Fruit fly (Drosophila melanogaster) whole organism, adult: ENCODE data around the gene kon.

Experiments
- CG12768 ChIP-seq: fragments of 200-800 bp; sonication (Bioruptor generic); optimal IDR thresholded peaks from 2 replicates; lab custom pipeline; 2017; ENCODE audit warnings: missing biosample characterization, missing genetic modification characterization, mild to moderate bottlenecking, moderate library complexity, missing genetic modification reagents
- CG14711 ChIP-seq: fragments of 200-800 bp; sonication (Bioruptor generic); optimal IDR thresholded peaks from 2 replicates; lab custom pipeline; 2018; ENCODE audit warnings: missing biosample characterization, mild to moderate bottlenecking, missing genetic modification characterization, moderate library complexity
- CG33017 ChIP-seq: fragments of 200-800 bp; sonication (Bioruptor generic); optimal IDR thresholded peaks from 2 replicates; lab custom pipeline; 2018; ENCODE audit warnings: missing biosample characterization, mild to moderate bottlenecking, missing genetic modification characterization, moderate library complexity
- CG7045 ChIP-seq: fragments of 200-800 bp; sonication (Bioruptor generic); optimal IDR thresholded peaks from 2 replicates; lab custom pipeline; 2017; ENCODE audit warnings: missing biosample characterization, mild to moderate bottlenecking, missing genetic modification characterization
- Mnt ChIP-seq: fragments of 200-800 bp; sonication (Bioruptor generic); optimal IDR thresholded peaks from 2 replicates; lab custom pipeline; 2016; ENCODE audit warnings: missing biosample characterization, mild to moderate bottlenecking, missing genetic modification characterization
- bab1 ChIP-seq: fragments of 200-800 bp; sonication (Bioruptor generic); optimal IDR thresholded peaks from 3 replicates; lab custom pipeline; 2019; ENCODE audit warnings: missing biosample characterization, mild to moderate bottlenecking, missing genetic modification characterization, moderate library complexity
- kay ChIP-seq: fragments of 200-800 bp; sonication (Bioruptor generic); peaks from one replicate; lab custom pipeline; 2016; ENCODE audit warnings: missing biosample characterization, missing genetic modification characterization, borderline replicate concordance
- pad ChIP-seq: fragments of 200-800 bp; sonication (Bioruptor generic); optimal IDR thresholded peaks from 3 replicates; lab custom pipeline; 2017; ENCODE audit warnings: missing biosample characterization, missing genetic modification characterization, mild to moderate bottlenecking, moderate library complexity, missing genetic modification reagents
- toe ChIP-seq: fragments of 200-800 bp; sonication (Bioruptor generic); optimal IDR thresholded peaks from 2 replicates; lab custom pipeline; 2016; ENCODE audit warnings: missing biosample characterization, missing genetic modification characterization

DNA sequence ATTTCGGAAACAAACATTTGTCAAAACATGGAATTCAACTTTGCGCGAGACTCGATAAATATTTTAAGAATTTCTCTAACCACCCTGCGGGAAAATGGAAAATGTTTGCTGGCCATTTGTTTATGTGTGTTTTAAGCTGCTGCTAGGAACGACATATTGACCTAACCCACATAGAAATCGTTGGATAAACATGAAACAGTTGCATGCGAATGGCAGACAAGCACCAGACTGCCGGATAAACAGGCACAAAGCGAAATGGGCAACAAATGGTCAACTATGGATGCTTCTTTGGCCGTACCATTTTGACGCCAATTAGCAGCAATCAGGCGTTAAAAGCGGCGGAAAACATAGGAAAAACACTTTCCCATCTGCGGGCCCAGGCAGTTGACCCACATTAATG is 6.9 kb downstream of the kon start:
- TF ChIP-seq kay (no peak), CG7045 (no peak), bab1 (no peak), Mnt (GFP tag; lab: Kevin White, UChicago) (no peak), CG14711 (no peak), pad (GFP tag; lab: Kevin White, UChicago) (no peak), CG12768 (GFP tag; lab: Kevin White, UChicago) (no peak), toe (GFP tag; lab: Kevin White, UChicago) (no peak), CG33017 (tag; lab: Kevin White, UChicago) (no peak)
